Worm (Caenorhabditis elegans) whole organism, early embryonic: ENCODE measurements around the gene ech-6.

ENCODE experiments used
- ama-1 ChIP-seq: fragments of 150-350 bp; optimal IDR thresholded peaks from 2 replicates; lab custom pipeline; 2014
- ceh-36 ChIP-seq: sonication (generic microtip); optimal IDR thresholded peaks from 2 replicates; lab custom pipeline; 2016; ENCODE audit warnings: missing genetic modification characterization, inconsistent platforms, missing compliant biosample characterization
- flt-1 ChIP-seq: fragments of 200-800 bp; sonication (Bioruptor generic); IDR thresholded peaks from 2 replicates; pipeline ENCODE4 v1.3.6; 2022; ENCODE audit warnings: missing genetic modification characterization, missing compliant biosample characterization
- sea-1 ChIP-seq: fragments of 200-800 bp; sonication (Bioruptor generic); conservative IDR thresholded peaks from 2 replicates; pipeline ENCODE4 v1.3.6; 2022; ENCODE audit warnings: missing genetic modification characterization, missing compliant biosample characterization
- tbx-11 ChIP-seq: fragments of 200-800 bp; sonication (Bioruptor generic); IDR thresholded peaks from 2 replicates; pipeline ENCODE4 v1.3.6; 2022; ENCODE audit warnings: missing genetic modification characterization, missing compliant biosample characterization
- tbx-37 ChIP-seq: fragments of 200-800 bp; sonication (Bioruptor generic); conservative IDR thresholded peaks from 2 replicates; pipeline ENCODE4 v1.3.6; 2022; ENCODE audit warnings: missing genetic modification reagents, missing genetic modification characterization, missing compliant biosample characterization

- TF ChIP-seq tbx-37 (GFP tag; lab: Robert Waterston, UW) (no peak), tbx-11 (GFP tag; lab: Robert Waterston, UW) (no peak), ceh-36 (tag; lab: Kevin White, UChicago) (no peak), ama-1 (lab: Kevin White, UChicago) (no peak), sea-1 (GFP tag; lab: Robert Waterston, UW) (no peak), flt-1 (GFP tag; lab: Robert Waterston, UW) (no peak)
Measured at ce11 chrIII:9752852-9753251, at the start of gene ech-6.
